Worm (Caenorhabditis elegans) whole organism, L1 larva: ENCODE data around the gene srg-45.

Source experiments
- C04F5.9 ChIP-seq: sonication (generic microtip); optimal IDR thresholded peaks from 2 replicates; lab custom pipeline; 2016; ENCODE audit warnings: missing genetic modification characterization, missing compliant biosample characterization
- C16A3.4 ChIP-seq: fragments of 150-350 bp; optimal IDR thresholded peaks from 2 replicates; lab custom pipeline; 2014; ENCODE audit warnings: missing biosample characterization, missing genetic modification characterization
- F16B12.6 ChIP-seq: fragments of 150-350 bp; optimal IDR thresholded peaks from 2 replicates; lab custom pipeline; 2014; ENCODE audit warnings: missing biosample characterization, missing genetic modification characterization
- Y116A8C.19 ChIP-seq: sonication (generic microtip); optimal IDR thresholded peaks from 2 replicates; lab custom pipeline; 2016; ENCODE audit warnings: missing compliant biosample characterization, missing genetic modification characterization, borderline replicate concordance
- aha-1 ChIP-seq: fragments of 150-350 bp; optimal IDR thresholded peaks from 2 replicates; lab custom pipeline; 2014; ENCODE audit warnings: missing biosample characterization, missing genetic modification characterization
- ama-1 ChIP-seq: fragments of 150-350 bp; optimal IDR thresholded peaks from 2 replicates; lab custom pipeline; 2014
- ceh-8 ChIP-seq: fragments of 200-800 bp; sonication (Bioruptor generic); optimal IDR thresholded peaks from 2 replicates; lab custom pipeline; 2018; ENCODE audit warnings: mild to moderate bottlenecking, missing genetic modification characterization, moderate library complexity, missing compliant biosample characterization
- efl-1 ChIP-seq, 4 experiments: fragments of 150-350 bp; optimal IDR thresholded peaks in 3 of 4; peaks in 1 of 4; 1 replicate in 1 of 4; 2 replicates in 3 of 4; lab custom pipeline; 2014; ENCODE audit warnings: missing biosample characterization in 2 of 4, missing genetic modification characterization in 2 of 4, missing genetic modification reagents in 2 of 4
- fkh-10 ChIP-seq: sonication (generic microtip); optimal IDR thresholded peaks from 2 replicates; lab custom pipeline; 2017; ENCODE audit warnings: missing biosample characterization, missing genetic modification reagents, missing genetic modification characterization
- fkh-4 ChIP-seq: sonication (generic microtip); optimal IDR thresholded peaks from 2 replicates; lab custom pipeline; 2016; ENCODE audit warnings: missing compliant biosample characterization, missing genetic modification characterization, borderline replicate concordance
- fkh-8 ChIP-seq: sonication (generic microtip); optimal IDR thresholded peaks from 2 replicates; lab custom pipeline; 2016; ENCODE audit warnings: mild to moderate bottlenecking, missing genetic modification characterization, missing compliant biosample characterization
- fos-1 ChIP-seq: fragments of 150-350 bp; optimal IDR thresholded peaks from 2 replicates; lab custom pipeline; 2014; ENCODE audit warnings: missing biosample characterization, missing genetic modification characterization
- grh-1 ChIP-seq: fragments of 200-800 bp; sonication (Bioruptor generic); IDR thresholded peaks from 2 replicates; pipeline ENCODE4 v1.3.6; 2022; ENCODE audit warnings: missing genetic modification reagents, missing genetic modification characterization, missing compliant biosample characterization
- hlh-4 ChIP-seq: sonication (generic microtip); optimal IDR thresholded peaks from 2 replicates; lab custom pipeline; 2016; ENCODE audit warnings: mild to moderate bottlenecking, missing genetic modification characterization, missing compliant biosample characterization
- hpl-2 ChIP-seq: fragments of 150-350 bp; optimal IDR thresholded peaks from 2 replicates; lab custom pipeline; 2014; ENCODE audit warnings: missing biosample characterization, missing genetic modification reagents, missing genetic modification characterization
- irx-1 ChIP-seq: sonication (generic microtip); optimal IDR thresholded peaks from 2 replicates; lab custom pipeline; 2016; ENCODE audit warnings: missing genetic modification characterization, missing compliant biosample characterization
- isw-1 ChIP-seq: fragments of 200-800 bp; sonication (Bioruptor generic); IDR thresholded peaks from 2 replicates; pipeline ENCODE4 v1.3.6; 2022; ENCODE audit warnings: missing genetic modification characterization, missing compliant biosample characterization
- lin-13 ChIP-seq: fragments of 150-350 bp; optimal IDR thresholded peaks from 2 replicates; lab custom pipeline; 2014; ENCODE audit warnings: missing biosample characterization, missing genetic modification reagents, missing genetic modification characterization
- lir-3 ChIP-seq: sonication (generic microtip); optimal IDR thresholded peaks from 2 replicates; lab custom pipeline; 2016; ENCODE audit warnings: mild to moderate bottlenecking, missing genetic modification characterization, moderate library complexity, missing compliant biosample characterization; ENCODE audit not compliant: poor library complexity
- mab-9 ChIP-seq: fragments of 200-800 bp; sonication (Bioruptor generic); IDR thresholded peaks from 2 replicates; pipeline ENCODE4 v1.3.6; 2022; ENCODE audit warnings: missing genetic modification reagents, missing genetic modification characterization, missing compliant biosample characterization
- mdl-1 ChIP-seq, 2 experiments: fragments of 150-350 bp; optimal IDR thresholded peaks; 2 replicates each; lab custom pipeline; 2014 to 2017; ENCODE audit warnings: missing biosample characterization in 2 of 2, missing genetic modification characterization in 2 of 2, inconsistent platforms in 1 of 2
- mef-2 ChIP-seq: fragments of 150-350 bp; optimal IDR thresholded peaks from 2 replicates; lab custom pipeline; 2014; ENCODE audit warnings: missing biosample characterization, missing genetic modification characterization
- nhr-11 ChIP-seq: fragments of 150-350 bp; optimal IDR thresholded peaks from 2 replicates; lab custom pipeline; 2014; ENCODE audit warnings: missing biosample characterization, missing genetic modification characterization
- nhr-12 ChIP-seq: sonication (generic microtip); optimal IDR thresholded peaks from 2 replicates; lab custom pipeline; 2017; ENCODE audit warnings: missing biosample characterization, missing genetic modification characterization
- nhr-20 ChIP-seq: sonication (generic microtip); optimal IDR thresholded peaks from 2 replicates; lab custom pipeline; 2016; ENCODE audit warnings: mild to moderate bottlenecking, missing genetic modification characterization, missing compliant biosample characterization
- nhr-28 ChIP-seq: fragments of 150-350 bp; optimal IDR thresholded peaks from 2 replicates; lab custom pipeline; 2014; ENCODE audit warnings: missing biosample characterization, missing genetic modification characterization
- nhr-47 ChIP-seq: sonication (generic microtip); optimal IDR thresholded peaks from 2 replicates; lab custom pipeline; 2016; ENCODE audit warnings: mild to moderate bottlenecking, missing genetic modification characterization, moderate library complexity, missing compliant biosample characterization
- nhr-76 ChIP-seq: sonication (generic microtip); optimal IDR thresholded peaks from 2 replicates; lab custom pipeline; 2017; ENCODE audit warnings: missing biosample characterization, missing genetic modification characterization
- nhr-77 ChIP-seq: fragments of 150-350 bp; optimal IDR thresholded peaks from 2 replicates; lab custom pipeline; 2014; ENCODE audit warnings: missing biosample characterization, missing genetic modification characterization
- nhr-84 ChIP-seq: sonication (generic microtip); optimal IDR thresholded peaks from 2 replicates; lab custom pipeline; 2017; ENCODE audit warnings: missing biosample characterization, missing genetic modification characterization
- pax-3 ChIP-seq: fragments of 200-800 bp; sonication (Bioruptor generic); optimal IDR thresholded peaks from 2 replicates; lab custom pipeline; 2018; ENCODE audit warnings: mild to moderate bottlenecking, missing genetic modification characterization, moderate library complexity, missing compliant biosample characterization
- rnt-1 ChIP-seq: sonication (generic microtip); optimal IDR thresholded peaks from 2 replicates; lab custom pipeline; 2016; ENCODE audit warnings: mild to moderate bottlenecking, missing genetic modification characterization, moderate library complexity, missing compliant biosample characterization
- skn-1 ChIP-seq: fragments of 150-350 bp; optimal IDR thresholded peaks from 2 replicates; lab custom pipeline; 2014; ENCODE audit warnings: missing biosample characterization, missing genetic modification characterization
- snpc-4 ChIP-seq: fragments of 150-350 bp; optimal IDR thresholded peaks from 2 replicates; lab custom pipeline; 2014; ENCODE audit warnings: missing biosample characterization, missing genetic modification characterization
- snu-23 ChIP-seq: sonication (generic microtip); optimal IDR thresholded peaks from 2 replicates; lab custom pipeline; 2016; ENCODE audit warnings: missing genetic modification characterization, missing compliant biosample characterization
- tbx-2 ChIP-seq: sonication (generic microtip); optimal IDR thresholded peaks from 2 replicates; lab custom pipeline; 2016; ENCODE audit warnings: missing genetic modification characterization, missing compliant biosample characterization
- tlp-1 ChIP-seq: fragments of 150-350 bp; optimal IDR thresholded peaks from 2 replicates; lab custom pipeline; 2014; ENCODE audit warnings: missing biosample characterization, missing genetic modification characterization
- unc-30 ChIP-seq: sonication (generic microtip); optimal IDR thresholded peaks from 2 replicates; lab custom pipeline; 2017; ENCODE audit warnings: missing biosample characterization, missing genetic modification characterization
- vab-15 ChIP-seq: sonication (generic microtip); optimal IDR thresholded peaks from 2 replicates; lab custom pipeline; 2017; ENCODE audit warnings: missing genotype, mild to moderate bottlenecking, missing genetic modification characterization, missing compliant biosample characterization
- xbp-1 ChIP-seq: sonication (generic microtip); optimal IDR thresholded peaks from 2 replicates; lab custom pipeline; 2016; ENCODE audit warnings: missing genetic modification characterization, missing compliant biosample characterization
- zip-4 ChIP-seq: fragments of 200-800 bp; sonication (Bioruptor generic); optimal IDR thresholded peaks from 2 replicates; lab custom pipeline; 2018; ENCODE audit warnings: mild to moderate bottlenecking, missing genetic modification characterization, moderate library complexity, missing compliant biosample characterization
- ztf-4 ChIP-seq: fragments of 150-350 bp; optimal IDR thresholded peaks from 2 replicates; lab custom pipeline; 2014; ENCODE audit warnings: missing biosample characterization, missing genetic modification characterization

The srg-45 gene

ce11 chrV:12303453-12304077, 3.7 kb upstream of the srg-45 start (continued):
- TF ChIP-seq nhr-28 (tag; lab: Kevin White, UChicago) (no peak), nhr-20 (tag; lab: Kevin White, UChicago) (peak; percentile 83), fkh-10 (GFP tag; lab: Kevin White, UChicago) (peak; percentile 56), mab-9 (peak; percentile 75), tlp-1 (tag; lab: Kevin White, UChicago) (no peak), lin-13 (GFP tag; lab: Kevin White, UChicago) (peak; percentile 65), nhr-47 (tag; lab: Kevin White, UChicago) (peak; percentile 93), hpl-2 (peak; percentile 26), xbp-1 (tag; lab: Kevin White, UChicago) (peak; percentile 72), efl-1 (optimal IDR thresholded peaks at IDR 0.05; lab: Kevin White, UChicago) (peak; percentile 69 to 73), efl-1 (GFP tag; optimal IDR thresholded peaks at IDR 0.05 in 1 of 2; lab: Kevin White, UChicago) (peak; percentile 52 to 97), aha-1 (tag; lab: Kevin White, UChicago) (no peak), mdl-1 (tag; optimal IDR thresholded peaks at IDR 0.05; lab: Kevin White, UChicago) (peak in 1 of 2 experiments; percentile 72), Y116A8C.19 (tag; lab: Kevin White, UChicago) (no peak), fkh-4 (tag; lab: Kevin White, UChicago) (peak; percentile 14), grh-1 (GFP tag; lab: Robert Waterston, UW) (peak; percentile 74), snpc-4 (tag; lab: Kevin White, UChicago) (peak; percentile 57), unc-30 (tag; lab: Kevin White, UChicago) (no peak), skn-1 (tag; lab: Kevin White, UChicago) (peak; percentile 88), F16B12.6 (tag; lab: Kevin White, UChicago) (no peak), zip-4 (peak; percentile 73), isw-1 (GFP tag; lab: Robert Waterston, UW) (peak; percentile 23; the same call in 1 of the 2 replicates), vab-15 (tag; lab: Kevin White, UChicago) (peak; percentile 36), hlh-4 (no peak), fkh-8 (tag; lab: Kevin White, UChicago) (peak; percentile 84), rnt-1 (tag; lab: Kevin White, UChicago) (peak; percentile 91), nhr-77 (peak; percentile 79), irx-1 (tag; lab: Kevin White, UChicago) (peak; percentile 73), nhr-11 (tag; lab: Kevin White, UChicago) (peak; percentile 19), nhr-12 (tag; lab: Kevin White, UChicago) (no peak), snu-23 (GFP tag; lab: Kevin White, UChicago) (peak; percentile 86), lir-3 (tag; lab: Kevin White, UChicago) (peak; percentile 10), ama-1 (lab: Kevin White, UChicago) (peak; percentile 71), ztf-4 (tag; lab: Kevin White, UChicago) (peak; percentile 84), C16A3.4 (tag; lab: Kevin White, UChicago) (peak; percentile 77), fos-1 (tag; lab: Kevin White, UChicago) (peak; percentile 68), nhr-84 (tag; lab: Kevin White, UChicago) (no peak), ceh-8 (GFP tag; lab: Kevin White, UChicago) (peak; percentile 60), nhr-76 (tag; lab: Kevin White, UChicago) (peak; percentile 78), pax-3 (peak; percentile 93), tbx-2 (tag; lab: Kevin White, UChicago) (peak; percentile 82), mef-2 (no peak), C04F5.9 (tag; lab: Kevin White, UChicago) (no peak)

- TF ChIP-seq efl-1 (optimal IDR thresholded peaks at IDR 0.05; lab: Kevin White, UChicago): no peak
- TF ChIP-seq efl-1 (GFP tag; optimal IDR thresholded peaks at IDR 0.05 in 1 of 2; lab: Kevin White, UChicago): peak in 1 of 2 experiments; percentile 94
- no peak for TF ChIP-seq fkh-10 (GFP tag; lab: Kevin White, UChicago)
Observed at ce11 chrV:12305677-12306076, 1.6 kb upstream of the srg-45 start.
